Fruit fly (Drosophila melanogaster): ENCODE measurements around the gene CG9270.

dm6 chr2L:20925975-20926374, 7.9 kb downstream of the CG9270 start, which contains the start of gene RPA2:
- no peak for TF ChIP-seq psq (optimal IDR thresholded peaks at IDR 0.05)
- TF ChIP-seq CG8478 (optimal IDR thresholded peaks at IDR 0.05), result no peak

Measured in whole organism.